Worm (Caenorhabditis elegans) whole organism, L4 larva: ENCODE data around the gene klp-6.

Experiments used
- D1046.2 ChIP-seq: fragments of 200-800 bp; sonication (Bioruptor generic); IDR thresholded peaks from 2 replicates; pipeline ENCODE4 v1.3.6; 2022; ENCODE audit warnings: missing genetic modification characterization, missing compliant biosample characterization
- T20F7.1 ChIP-seq: fragments of 200-800 bp; sonication (Bioruptor generic); optimal IDR thresholded peaks from 2 replicates; lab custom pipeline; 2018; ENCODE audit warnings: mild to moderate bottlenecking, missing genetic modification characterization, missing compliant biosample characterization
- Y5F2A.4 ChIP-seq: fragments of 200-800 bp; sonication (Bioruptor generic); optimal IDR thresholded peaks from 2 replicates; lab custom pipeline; 2018; ENCODE audit warnings: mild to moderate bottlenecking, missing genetic modification characterization, missing compliant biosample characterization
- Y75B8A.6 ChIP-seq: fragments of 200-800 bp; sonication (Bioruptor generic); IDR thresholded peaks from 2 replicates; pipeline ENCODE4 v1.3.6; 2022; ENCODE audit warnings: missing genetic modification reagents, missing genetic modification characterization, missing compliant biosample characterization
- aha-1 ChIP-seq: fragments of 150-350 bp; peaks from one replicate; lab custom pipeline; 2014; ENCODE audit warnings: missing biosample characterization, missing genetic modification characterization
- arid-1 ChIP-seq: fragments of 200-800 bp; sonication (Bioruptor generic); conservative IDR thresholded peaks from 2 replicates; pipeline ENCODE4 v1.3.6; 2022; ENCODE audit warnings: missing genetic modification reagents, missing genetic modification characterization, missing compliant biosample characterization
- attf-4 ChIP-seq: sonication (generic microtip); optimal IDR thresholded peaks from 3 replicates; lab custom pipeline; 2017; ENCODE audit warnings: missing biosample characterization, missing genetic modification characterization
- ceh-62 ChIP-seq: sonication (generic microtip); optimal IDR thresholded peaks from 2 replicates; lab custom pipeline; 2017; ENCODE audit warnings: missing biosample characterization, missing genetic modification characterization
- daf-8 ChIP-seq: fragments of 200-800 bp; sonication (Bioruptor generic); IDR thresholded peaks from 2 replicates; pipeline ENCODE4 v1.3.6; 2022; ENCODE audit warnings: missing genetic modification characterization, missing compliant biosample characterization
- dmd-6 ChIP-seq: fragments of 200-800 bp; sonication (Bioruptor generic); IDR thresholded peaks from 2 replicates; pipeline ENCODE4 v1.3.6; 2022; ENCODE audit warnings: missing genetic modification reagents, missing genetic modification characterization, missing compliant biosample characterization
- dmd-9 ChIP-seq: fragments of 200-800 bp; sonication (Bioruptor generic); IDR thresholded peaks from 2 replicates; pipeline ENCODE4 v1.3.6; 2022; ENCODE audit warnings: missing genetic modification reagents, missing genetic modification characterization, missing compliant biosample characterization
- dpl-1 ChIP-seq: fragments of 150-350 bp; optimal IDR thresholded peaks from 2 replicates; lab custom pipeline; 2014; ENCODE audit warnings: missing biosample characterization, missing genetic modification reagents, missing genetic modification characterization
- duxl-1 ChIP-seq: sonication (generic microtip); optimal IDR thresholded peaks from 2 replicates; lab custom pipeline; 2016; ENCODE audit warnings: mild to moderate bottlenecking, missing genetic modification characterization, moderate library complexity, missing compliant biosample characterization; ENCODE audit not compliant: poor library complexity
- dve-1 ChIP-seq: sonication (generic microtip); optimal IDR thresholded peaks from 2 replicates; lab custom pipeline; 2017; ENCODE audit warnings: antibody characterized with exemption, mild to moderate bottlenecking, missing genetic modification characterization, missing compliant biosample characterization; ENCODE audit not compliant: insufficient read depth
- egl-43 ChIP-seq: fragments of 200-800 bp; sonication (Bioruptor generic); IDR thresholded peaks from 2 replicates; pipeline ENCODE4 v1.3.6; 2022; ENCODE audit warnings: missing genetic modification reagents, missing genetic modification characterization, missing compliant biosample characterization
- fkh-10 ChIP-seq: fragments of 150-350 bp; optimal IDR thresholded peaks from 2 replicates; lab custom pipeline; 2014; ENCODE audit warnings: missing biosample characterization, missing genetic modification reagents, missing genetic modification characterization
- fos-1 ChIP-seq: fragments of 150-350 bp; optimal IDR thresholded peaks from 2 replicates; lab custom pipeline; 2014; ENCODE audit warnings: missing biosample characterization, missing genetic modification characterization
- gei-8 ChIP-seq: fragments of 200-800 bp; sonication (Bioruptor generic); optimal IDR thresholded peaks from 2 replicates; lab custom pipeline; 2018; ENCODE audit warnings: mild to moderate bottlenecking, missing genetic modification characterization, missing compliant biosample characterization
- hif-1 ChIP-seq, 2 experiments: sonication (generic microtip); optimal IDR thresholded peaks; 2 replicates each; lab custom pipeline; 2016 to 2017; ENCODE audit warnings: missing compliant biosample characterization in 2 of 2, missing genetic modification characterization in 2 of 2, missing genetic modification reagents in 2 of 2, missing genotype in 2 of 2, mild to moderate bottlenecking in 1 of 2
- hlh-11 ChIP-seq: fragments of 200-800 bp; sonication (Bioruptor generic); optimal IDR thresholded peaks from 2 replicates; lab custom pipeline; 2018; ENCODE audit warnings: mild to moderate bottlenecking, missing genetic modification characterization, missing compliant biosample characterization
- hlh-30 ChIP-seq: sonication (generic microtip); optimal IDR thresholded peaks from 2 replicates; lab custom pipeline; 2017; ENCODE audit warnings: antibody characterized with exemption, mild to moderate bottlenecking, missing genetic modification characterization, missing compliant biosample characterization; ENCODE audit not compliant: insufficient read depth
- lin-15B ChIP-seq: fragments of 150-350 bp; sonication (generic microtip); optimal IDR thresholded peaks from 3 replicates; lab custom pipeline; 2014; ENCODE audit warnings: missing biosample characterization, missing genetic modification characterization
- lin-38 ChIP-seq: fragments of 200-800 bp; sonication (Bioruptor generic); IDR thresholded peaks from 2 replicates; pipeline ENCODE4 v1.3.6; 2022; ENCODE audit warnings: missing genetic modification reagents, missing genetic modification characterization, missing compliant biosample characterization
- lin-39 ChIP-seq: fragments of 150-350 bp; optimal IDR thresholded peaks from 2 replicates; lab custom pipeline; 2014; ENCODE audit warnings: missing biosample characterization, missing genetic modification reagents, missing genetic modification characterization
- madf-5 ChIP-seq, 2 experiments: fragments of 200-800 bp; sonication (Bioruptor generic); IDR thresholded peaks; 2 replicates each; pipeline ENCODE4 v1.3.6; 2022; ENCODE audit warnings: missing compliant biosample characterization in 2 of 2, missing genetic modification characterization in 2 of 2
- madf-9 ChIP-seq: fragments of 200-800 bp; sonication (Bioruptor generic); conservative IDR thresholded peaks from 2 replicates; pipeline ENCODE4 v1.3.6; 2022; ENCODE audit warnings: missing genetic modification reagents, missing genetic modification characterization, missing compliant biosample characterization
- mdt-29 ChIP-seq: fragments of 200-800 bp; sonication (Bioruptor generic); IDR thresholded peaks from 2 replicates; pipeline ENCODE4 v1.3.6; 2022; ENCODE audit warnings: missing genetic modification reagents, missing genetic modification characterization, missing compliant biosample characterization
- mes-2 ChIP-seq: sonication (generic microtip); optimal IDR thresholded peaks from 2 replicates; lab custom pipeline; 2016; ENCODE audit warnings: missing genotype, mild to moderate bottlenecking, missing genetic modification characterization, missing compliant biosample characterization; ENCODE audit not compliant: poor library complexity, severe bottlenecking
- mxl-2 ChIP-seq: fragments of 200-800 bp; sonication (Bioruptor generic); conservative IDR thresholded peaks from 2 replicates; pipeline ENCODE4 v1.3.6; 2022; ENCODE audit warnings: missing genetic modification reagents, missing genetic modification characterization, missing compliant biosample characterization
- nhr-111 ChIP-seq: fragments of 200-800 bp; sonication (Bioruptor generic); optimal IDR thresholded peaks from 2 replicates; lab custom pipeline; 2018; ENCODE audit warnings: mild to moderate bottlenecking, missing genetic modification characterization, missing compliant biosample characterization
- nhr-237 ChIP-seq: sonication (generic microtip); optimal IDR thresholded peaks from 2 replicates; lab custom pipeline; 2017; ENCODE audit warnings: missing biosample characterization, missing genetic modification characterization
- nhr-41 ChIP-seq: fragments of 200-800 bp; sonication (Bioruptor generic); IDR thresholded peaks from 2 replicates; pipeline ENCODE4 v1.3.6; 2022; ENCODE audit warnings: missing genetic modification reagents, missing genetic modification characterization, missing compliant biosample characterization
- nhr-6 ChIP-seq: fragments of 150-350 bp; optimal IDR thresholded peaks from 2 replicates; lab custom pipeline; 2014; ENCODE audit warnings: missing biosample characterization, missing genetic modification characterization
- pqm-1 ChIP-seq: sonication (generic microtip); optimal IDR thresholded peaks from 2 replicates; lab custom pipeline; 2017; ENCODE audit warnings: missing biosample characterization, missing genetic modification characterization
- saeg-2 ChIP-seq: fragments of 200-800 bp; sonication (Bioruptor generic); IDR thresholded peaks from 2 replicates; pipeline ENCODE4 v1.3.6; 2022; ENCODE audit warnings: missing genetic modification reagents, missing genetic modification characterization, missing compliant biosample characterization
- sdz-12 ChIP-seq: fragments of 200-800 bp; sonication (Bioruptor generic); optimal IDR thresholded peaks from 2 replicates; lab custom pipeline; 2018; ENCODE audit warnings: mild to moderate bottlenecking, missing genetic modification characterization, missing compliant biosample characterization
- unc-130 ChIP-seq: sonication (generic microtip); optimal IDR thresholded peaks from 2 replicates; lab custom pipeline; 2016; ENCODE audit warnings: missing genetic modification reagents, missing genetic modification characterization, missing compliant biosample characterization
- unc-39 ChIP-seq: sonication (generic microtip); optimal IDR thresholded peaks from 2 replicates; lab custom pipeline; 2017; ENCODE audit warnings: missing biosample characterization, missing genetic modification characterization
- unc-62 ChIP-seq, 3 experiments: fragments of 150-350 bp in 1 of 3; sonication (generic microtip); optimal IDR thresholded peaks in 2 of 3; peaks in 1 of 3; 1 replicate in 1 of 3; 2 replicates in 2 of 3; lab custom pipeline; 2014 to 2017; ENCODE audit warnings: missing biosample characterization in 3 of 3, missing genetic modification characterization in 3 of 3, missing genetic modification reagents in 3 of 3, missing genotype in 1 of 3
- zag-1 ChIP-seq: fragments of 150-350 bp; optimal IDR thresholded peaks from 2 replicates; lab custom pipeline; 2014; ENCODE audit warnings: missing biosample characterization, missing genetic modification characterization
- zfp-2 ChIP-seq: sonication (generic microtip); optimal IDR thresholded peaks from 2 replicates; lab custom pipeline; 2016; ENCODE audit warnings: mild to moderate bottlenecking, missing genetic modification characterization, missing compliant biosample characterization
- zfp-3 ChIP-seq: fragments of 200-800 bp; sonication (Bioruptor generic); conservative IDR thresholded peaks from 2 replicates; pipeline ENCODE4 v1.3.6; 2022; ENCODE audit warnings: missing genetic modification reagents, missing genetic modification characterization, missing compliant biosample characterization
- zip-11 ChIP-seq: fragments of 200-800 bp; sonication (Bioruptor generic); IDR thresholded peaks from 2 replicates; pipeline ENCODE4 v1.3.6; 2022; ENCODE audit warnings: missing genetic modification characterization, missing compliant biosample characterization
- ztf-11 ChIP-seq: fragments of 150-350 bp; optimal IDR thresholded peaks from 2 replicates; lab custom pipeline; 2014; ENCODE audit warnings: missing biosample characterization, missing genetic modification characterization
- ztf-7 ChIP-seq: fragments of 150-350 bp; optimal IDR thresholded peaks from 2 replicates; lab custom pipeline; 2014; ENCODE audit warnings: missing biosample characterization, missing genetic modification characterization

klp-6 gene

DNA sequence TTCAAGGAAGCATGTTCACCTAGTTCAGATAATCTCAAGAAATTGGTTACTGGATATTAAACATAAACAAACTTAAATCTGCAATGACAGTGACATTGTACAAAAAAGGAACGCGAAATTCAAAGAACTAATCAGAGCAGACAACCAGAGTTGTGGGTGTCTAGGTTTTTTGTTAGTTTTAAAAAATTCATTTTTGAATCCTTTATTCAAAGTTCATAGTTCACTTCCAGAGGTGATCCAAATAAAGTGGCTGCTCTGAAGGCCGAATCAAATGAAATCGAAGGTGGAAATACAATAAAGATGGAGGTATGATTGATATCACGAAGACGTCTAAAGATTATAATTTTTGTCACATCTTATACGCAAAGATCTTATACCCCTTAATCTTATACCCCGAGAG is 43.7 kb downstream of the klp-6 start, which contains the start of gene ttbk-6:
Gene ttbk-6, plus strand, starts transcription at position 301 of the 400 bp plus-strand sequence.
- TF ChIP-seq zfp-3 (no peak), lin-39 (tag; lab: Kevin White, UChicago) (no peak), egl-43 (GFP tag; lab: Robert Waterston, UW) (no peak), nhr-111 (GFP tag; lab: Kevin White, UChicago) (no peak), mdt-29 (no peak), madf-5 (GFP tag; IDR thresholded peaks at IDR 0.05; lab: Robert Waterston, UW) (no peak), nhr-41 (no peak), dpl-1 (GFP tag; lab: Kevin White, UChicago) (no peak)

- peak; percentile 6 for TF ChIP-seq unc-130 (GFP tag; lab: Kevin White, UChicago)
- no peak for TF ChIP-seq hlh-30 (tag; lab: Kevin White, UChicago)
- peak; percentile 52 for TF ChIP-seq lin-38
- TF ChIP-seq mes-2 (tag; lab: Kevin White, UChicago): peak; percentile 58
Measured at ce11 chrIII:5076569-5076968, 45.8 kb downstream of the klp-6 start.

DNA sequence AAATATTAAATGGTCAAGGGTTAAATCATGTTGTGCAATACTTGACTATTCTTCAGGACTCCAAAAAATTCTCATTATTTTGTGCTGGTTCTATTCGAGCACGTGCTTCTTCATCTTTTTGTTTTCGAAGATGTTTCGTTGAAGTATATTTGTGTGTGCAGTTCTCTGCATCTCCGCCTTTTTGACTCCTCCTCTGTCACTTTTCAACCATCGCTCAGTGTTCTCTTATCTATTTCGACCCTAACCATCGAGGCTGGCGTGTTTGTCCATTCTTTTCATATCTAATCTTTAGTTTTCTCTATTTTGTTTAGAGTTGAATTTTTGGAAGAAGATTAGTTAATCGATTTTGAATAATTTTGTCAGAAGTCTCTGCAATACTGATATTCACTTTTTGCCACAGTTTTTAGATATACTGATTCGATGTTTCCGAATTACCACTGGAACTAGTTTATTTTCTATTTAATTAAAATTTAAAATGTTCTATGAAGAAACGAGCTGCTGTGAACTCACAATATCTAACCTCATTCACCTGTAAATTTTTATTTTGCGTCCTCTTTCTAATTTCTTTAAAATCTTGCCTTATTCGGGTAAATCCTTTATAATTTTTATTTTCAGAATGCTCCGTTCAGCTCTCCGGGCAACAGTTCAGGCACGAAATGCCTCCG is 46.6 kb downstream of the klp-6 start, which contains the start of gene alh-1:
Gene alh-1, plus strand, starts transcription at position 615 of the 665 bp plus-strand sequence.
- TF ChIP-seq sdz-12 (GFP tag; lab: Kevin White, UChicago) (no peak), arid-1 (GFP tag; lab: Robert Waterston, UW) (no peak), D1046.2 (no peak), lin-39 (tag; lab: Kevin White, UChicago) (no peak), nhr-237 (tag; lab: Kevin White, UChicago) (no peak), zfp-2 (tag; lab: Kevin White, UChicago) (no peak), hlh-11 (tag; lab: Kevin White, UChicago) (peak; percentile 75), madf-9 (no peak), mes-2 (tag; lab: Kevin White, UChicago) (no peak), attf-4 (tag; lab: Kevin White, UChicago) (no peak), dmd-9 (GFP tag; lab: Robert Waterston, UW) (no peak), Y5F2A.4 (GFP tag; lab: Kevin White, UChicago) (no peak), egl-43 (GFP tag; lab: Robert Waterston, UW) (no peak), aha-1 (peak; percentile 20), hif-1 (tag; optimal IDR thresholded peaks at IDR 0.05; lab: Kevin White, UChicago) (no peak), nhr-41 (no peak), hlh-30 (tag; lab: Kevin White, UChicago) (peak; percentile 21), Y75B8A.6 (GFP tag; lab: Robert Waterston, UW) (no peak), dpl-1 (GFP tag; lab: Kevin White, UChicago) (no peak), zag-1 (tag; lab: Kevin White, UChicago) (no peak), lin-15B (tag; lab: Kevin White, UChicago) (no peak), ztf-11 (no peak), daf-8 (no peak), saeg-2 (GFP tag; lab: Robert Waterston, UW) (no peak), ztf-7 (no peak), T20F7.1 (peak; percentile 12), nhr-111 (GFP tag; lab: Kevin White, UChicago) (no peak), unc-39 (tag; lab: Kevin White, UChicago) (no peak), gei-8 (GFP tag; lab: Kevin White, UChicago) (no peak), dmd-6 (GFP tag; lab: Robert Waterston, UW) (peak; percentile 73), dve-1 (peak; percentile 69), duxl-1 (tag; lab: Kevin White, UChicago) (no peak), ceh-62 (tag; lab: Kevin White, UChicago) (no peak), pqm-1 (peak; percentile 78), zip-11 (GFP tag; lab: Robert Waterston, UW) (no peak), nhr-6 (tag; lab: Kevin White, UChicago) (no peak), fos-1 (tag; lab: Kevin White, UChicago) (no peak), unc-62 (GFP tag; optimal IDR thresholded peaks at IDR 0.05 in 1 of 2; lab: Kevin White, UChicago) (peak in 1 of 2 experiments; percentile 74), unc-62 (tag; optimal IDR thresholded peaks at IDR 0.05; lab: Kevin White, UChicago) (no peak), mxl-2 (no peak), fkh-10 (GFP tag; lab: Kevin White, UChicago) (no peak)
